Fruit fly (Drosophila melanogaster): ENCODE measurements around the gene skd.

DNA sequence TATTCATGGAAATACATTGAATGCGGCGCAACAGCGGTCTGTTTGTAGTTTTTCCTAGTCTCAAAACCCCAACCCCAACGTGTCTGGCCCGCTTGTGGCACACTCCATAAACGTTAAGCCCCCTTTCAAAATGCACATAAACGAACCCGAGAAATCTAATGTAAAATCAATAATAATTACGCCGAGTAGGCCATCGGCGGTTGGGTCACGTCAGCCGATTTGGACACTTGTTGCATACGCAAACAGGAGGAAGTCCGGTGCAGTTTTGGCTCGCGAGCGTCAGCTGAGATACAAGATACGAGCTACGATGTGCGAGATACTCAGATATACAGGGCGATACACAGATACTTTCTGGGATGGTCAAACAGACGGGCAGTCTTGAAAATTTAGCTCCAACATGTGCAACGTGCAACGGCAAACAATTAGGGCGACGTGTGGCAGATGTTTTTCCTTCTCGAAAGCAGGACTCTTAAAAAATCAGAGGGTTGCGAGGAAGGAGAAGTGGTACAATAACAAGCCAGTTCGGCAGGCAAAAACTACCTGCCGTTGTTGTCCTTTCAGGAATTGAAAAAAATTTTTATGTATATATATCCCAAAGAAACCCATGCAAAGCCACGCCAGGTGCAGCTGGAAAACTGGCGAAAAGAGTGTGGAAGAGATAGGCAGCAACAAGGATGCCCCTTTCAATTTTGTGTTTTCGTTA, 39.1 kb upstream of the skd start:
- no peak for TF ChIP-seq insv (optimal IDR thresholded peaks at IDR 0.05)
- TF ChIP-seq h (optimal IDR thresholded peaks at IDR 0.05): no peak

Measured in Kc167 (cell line).